Fruit fly (Drosophila melanogaster): ENCODE measurements around the gene lmgB.

The lmgB gene

DNA sequence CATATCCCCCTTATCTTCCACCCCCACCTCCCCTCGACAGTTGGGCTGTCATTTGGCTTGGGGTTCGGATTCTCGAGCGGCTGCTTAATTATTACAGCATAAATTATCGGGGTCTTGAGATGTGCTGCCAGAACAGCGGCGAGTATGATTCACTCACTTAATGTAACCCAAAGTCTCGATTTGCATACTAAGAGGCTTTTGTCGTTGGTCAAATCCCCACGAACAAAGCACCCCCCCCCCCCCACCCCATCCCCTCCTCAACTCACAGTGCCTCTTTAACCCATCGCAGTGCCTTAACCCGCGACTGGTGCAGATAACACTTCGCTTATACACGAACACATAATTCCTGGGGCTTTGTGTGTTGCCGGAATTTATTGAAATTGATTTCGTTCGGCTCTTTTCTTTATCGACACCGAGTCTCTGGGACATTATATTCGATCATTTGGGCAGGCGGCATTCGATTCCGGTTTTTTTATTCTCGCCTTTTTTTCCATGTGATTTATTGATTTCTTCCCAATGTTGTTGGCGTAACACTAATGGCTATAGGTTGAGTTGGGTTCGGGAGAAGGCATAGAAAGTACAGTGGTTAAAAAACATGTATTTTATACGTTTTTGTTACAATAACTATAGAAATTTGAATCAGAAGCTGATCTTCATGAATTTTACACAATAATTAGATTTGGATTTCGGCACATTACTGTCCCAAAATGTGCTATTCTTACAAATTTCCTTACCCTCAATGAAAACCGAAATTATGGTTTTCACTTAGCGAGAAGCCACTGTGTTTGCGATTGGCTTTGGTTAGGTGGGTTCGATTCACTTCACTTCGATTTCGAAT, 25.6 kb upstream of the lmgB start (continued):
- TF ChIP-seq CG11456 (GFP tag; IDR thresholded peaks at IDR 0.05) (no peak), CG34422 (GFP tag; IDR thresholded peaks at IDR 0.05) (no peak), CG17359 (tag; optimal IDR thresholded peaks at IDR 0.05) (peak; percentile 37), CG13624 (GFP tag; optimal IDR thresholded peaks at IDR 0.05) (no peak), sob (GFP tag; IDR thresholded peaks at IDR 0.05) (0 out of 2 replicates have a peak, but pooled peaks have one; percentile 25), Bgb (GFP tag; IDR thresholded peaks at IDR 0.05; ENCODE audit: partially characterized antibody) (no peak), YL-1 (GFP tag; optimal IDR thresholded peaks at IDR 0.05) (no peak), Awh (GFP tag; IDR thresholded peaks at IDR 0.05) (no peak), CG7839 (tag; optimal IDR thresholded peaks at IDR 0.05) (peak; percentile 50), Ets65A (GFP tag) (peak; percentile 85), az2 (GFP tag; optimal IDR thresholded peaks at IDR 0.05) (peak; percentile 72), gt (GFP tag; IDR thresholded peaks at IDR 0.05) (no peak), CG4424 (GFP tag; optimal IDR thresholded peaks at IDR 0.05) (peak; percentile 42), cad (GFP tag; optimal IDR thresholded peaks at IDR 0.05) (no peak), al (GFP tag; IDR thresholded peaks at IDR 0.05) (no peak), Atf3 (GFP tag; optimal IDR thresholded peaks at IDR 0.05) (no peak), unpg (GFP tag; optimal IDR thresholded peaks at IDR 0.05) (peak; percentile 70), zen (tag; optimal IDR thresholded peaks at IDR 0.05) (no peak), Tbp (GFP tag; optimal IDR thresholded peaks at IDR 0.05) (no peak), CG17802 (tag; optimal IDR thresholded peaks at IDR 0.05) (no peak), CG14441 (GFP tag; IDR thresholded peaks at IDR 0.05) (no peak), disco-r (GFP tag; optimal IDR thresholded peaks at IDR 0.05) (no peak), slbo (GFP tag; IDR thresholded peaks at IDR 0.05) (0 out of 2 replicates have a peak, but pooled peaks have one; percentile 11), CG16779 (GFP tag; IDR thresholded peaks at IDR 0.05) (no peak), tll (GFP tag; optimal IDR thresholded peaks at IDR 0.05) (no peak), sim (GFP tag; IDR thresholded peaks at IDR 0.05) (no peak), btn (GFP tag; optimal IDR thresholded peaks at IDR 0.05) (no peak), Hr78 (GFP tag; optimal IDR thresholded peaks at IDR 0.05) (peak in 1 of 2 experiments; percentile 45), bsh (GFP tag; optimal IDR thresholded peaks at IDR 0.05) (peak in 1 of 2 experiments; percentile 63), ac (GFP tag; optimal IDR thresholded peaks at IDR 0.05) (no peak), H15 (GFP tag; IDR thresholded peaks at IDR 0.05) (no peak), Nf-YC (tag; optimal IDR thresholded peaks at IDR 0.05) (no peak), CG33557 (GFP tag; optimal IDR thresholded peaks at IDR 0.05) (peak; percentile 49), CG7357 (GFP tag; IDR thresholded peaks at IDR 0.05) (no peak), caup (GFP tag; optimal IDR thresholded peaks at IDR 0.05; ENCODE audit: severe bottlenecking) (no peak), CG2678 (tag; optimal IDR thresholded peaks at IDR 0.05) (peak; percentile 61), rib (GFP tag; IDR thresholded peaks at IDR 0.05) (no peak; the same call in 1 of the 2 replicates), dpn (GFP tag; optimal IDR thresholded peaks at IDR 0.05) (peak in 1 of 2 experiments; percentile 31), CG10321 (GFP tag; IDR thresholded peaks at IDR 0.05) (no peak), CG34376 (GFP tag; optimal IDR thresholded peaks at IDR 0.05) (no peak), CG7928 (GFP tag; optimal IDR thresholded peaks at IDR 0.05) (no peak), ttk (GFP tag; IDR thresholded peaks at IDR 0.05) (0 out of 2 replicates have a peak, but pooled peaks have one; percentile 37), CG2889 (GFP tag; IDR thresholded peaks at IDR 0.05) (no peak), CG1233 (GFP tag; optimal IDR thresholded peaks at IDR 0.05) (peak; percentile 15), vnd (GFP tag; IDR thresholded peaks at IDR 0.05; ENCODE audit: partially characterized antibody) (no peak), Rx (GFP tag; IDR thresholded peaks at IDR 0.05) (no peak), Blimp-1 (GFP tag; optimal IDR thresholded peaks at IDR 0.05) (peak; percentile 88), CG11695 (GFP tag; IDR thresholded peaks at IDR 0.05) (peak; percentile 47; the same call in 1 of the 3 replicates), peb (GFP tag; IDR thresholded peaks at IDR 0.05) (no peak)
